Worm (Caenorhabditis elegans) whole organism, early embryonic: ENCODE results near the gene F09E10.5.

Experiments
- B0310.2 ChIP-seq: sonication (generic microtip); optimal IDR thresholded peaks from 2 replicates; lab custom pipeline; 2016; ENCODE audit warnings: mild to moderate bottlenecking, missing genetic modification characterization, missing compliant biosample characterization
- F13C5.2 ChIP-seq: sonication (generic microtip); optimal IDR thresholded peaks from 2 replicates; lab custom pipeline; 2017; ENCODE audit warnings: mild to moderate bottlenecking, missing genetic modification characterization, inconsistent platforms, missing compliant biosample characterization
- aly-1 ChIP-seq: sonication (generic microtip); optimal IDR thresholded peaks from 2 replicates; lab custom pipeline; 2016; ENCODE audit warnings: missing genetic modification characterization, missing compliant biosample characterization
- ama-1 ChIP-seq: fragments of 150-350 bp; optimal IDR thresholded peaks from 2 replicates; lab custom pipeline; 2014
- ceh-13 ChIP-seq: fragments of 200-800 bp; sonication (Bioruptor generic); optimal IDR thresholded peaks from 2 replicates; lab custom pipeline; 2018; ENCODE audit warnings: mild to moderate bottlenecking, missing genetic modification characterization, missing compliant biosample characterization
- ceh-36 ChIP-seq: sonication (generic microtip); optimal IDR thresholded peaks from 2 replicates; lab custom pipeline; 2016; ENCODE audit warnings: missing genetic modification characterization, inconsistent platforms, missing compliant biosample characterization
- ets-7 ChIP-seq: sonication (generic microtip); optimal IDR thresholded peaks from 2 replicates; lab custom pipeline; 2016; ENCODE audit warnings: missing genotype, missing genetic modification characterization, missing compliant biosample characterization
- flt-1 ChIP-seq: fragments of 200-800 bp; sonication (Bioruptor generic); IDR thresholded peaks from 2 replicates; pipeline ENCODE4 v1.3.6; 2022; ENCODE audit warnings: missing genetic modification characterization, missing compliant biosample characterization
- hmbx-1 ChIP-seq: sonication (generic microtip); optimal IDR thresholded peaks from 2 replicates; lab custom pipeline; 2016; ENCODE audit warnings: mild to moderate bottlenecking, missing genetic modification characterization, missing compliant biosample characterization
- hmg-4 ChIP-seq: fragments of 200-800 bp; sonication (Bioruptor generic); optimal IDR thresholded peaks from 2 replicates; lab custom pipeline; 2018; ENCODE audit warnings: mild to moderate bottlenecking, missing genetic modification characterization, missing compliant biosample characterization
- hnd-1 ChIP-seq: sonication (generic microtip); optimal IDR thresholded peaks from 2 replicates; lab custom pipeline; 2016; ENCODE audit warnings: missing genetic modification characterization, missing compliant biosample characterization
- pes-1 ChIP-seq: fragments of 200-800 bp; sonication (Bioruptor generic); IDR thresholded peaks from 2 replicates; pipeline ENCODE4 v1.3.6; 2022; ENCODE audit warnings: missing genetic modification reagents, missing genetic modification characterization, missing compliant biosample characterization
- scrt-1 ChIP-seq: fragments of 200-800 bp; sonication (Bioruptor generic); IDR thresholded peaks from 2 replicates; pipeline ENCODE4 v1.3.6; 2022; ENCODE audit warnings: missing genetic modification characterization, missing compliant biosample characterization
- sea-1 ChIP-seq: fragments of 200-800 bp; sonication (Bioruptor generic); conservative IDR thresholded peaks from 2 replicates; pipeline ENCODE4 v1.3.6; 2022; ENCODE audit warnings: missing genetic modification characterization, missing compliant biosample characterization
- tbx-11 ChIP-seq: fragments of 200-800 bp; sonication (Bioruptor generic); IDR thresholded peaks from 2 replicates; pipeline ENCODE4 v1.3.6; 2022; ENCODE audit warnings: missing genetic modification characterization, missing compliant biosample characterization
- tbx-37 ChIP-seq: fragments of 200-800 bp; sonication (Bioruptor generic); conservative IDR thresholded peaks from 2 replicates; pipeline ENCODE4 v1.3.6; 2022; ENCODE audit warnings: missing genetic modification reagents, missing genetic modification characterization, missing compliant biosample characterization
- tra-4 ChIP-seq: sonication (generic microtip); optimal IDR thresholded peaks from 2 replicates; lab custom pipeline; 2017; ENCODE audit warnings: missing genetic modification characterization, missing compliant biosample characterization

Gene F09E10.5

ce11 chrX:1468057-1468456 is 26.1 kb downstream of the F09E10.5 start:
- TF ChIP-seq sea-1 (GFP tag; lab: Robert Waterston, UW), result no peak
- TF ChIP-seq flt-1 (GFP tag; lab: Robert Waterston, UW), result no peak
- no peak for TF ChIP-seq hmg-4 (GFP tag; lab: Kevin White, UChicago)
- TF ChIP-seq scrt-1 (GFP tag; lab: Robert Waterston, UW), result no peak
- no peak for TF ChIP-seq hmbx-1 (tag; lab: Kevin White, UChicago)

- TF ChIP-seq aly-1 (tag; lab: Kevin White, UChicago), result no peak
- TF ChIP-seq tra-4, result no peak
- TF ChIP-seq hmg-4 (GFP tag; lab: Kevin White, UChicago), result no peak
- no peak for TF ChIP-seq ceh-36 (tag; lab: Kevin White, UChicago)
- no peak for TF ChIP-seq sea-1 (GFP tag; lab: Robert Waterston, UW)
- no peak for TF ChIP-seq F13C5.2 (tag; lab: Kevin White, UChicago)
- no peak for TF ChIP-seq scrt-1 (GFP tag; lab: Robert Waterston, UW)
- TF ChIP-seq hnd-1 (tag; lab: Kevin White, UChicago), result no peak
- no peak for TF ChIP-seq ceh-13
- TF ChIP-seq ets-7 (tag; lab: Kevin White, UChicago), result no peak
- TF ChIP-seq hmbx-1 (tag; lab: Kevin White, UChicago), result no peak
- no peak for TF ChIP-seq tbx-37 (GFP tag; lab: Robert Waterston, UW)
- no peak for TF ChIP-seq pes-1 (GFP tag; lab: Robert Waterston, UW)
- no peak for TF ChIP-seq tbx-11 (GFP tag; lab: Robert Waterston, UW)
- no peak for TF ChIP-seq B0310.2
- no peak for TF ChIP-seq ama-1 (lab: Kevin White, UChicago)
- TF ChIP-seq flt-1 (GFP tag; lab: Robert Waterston, UW), result no peak
Measured at ce11 chrX:1464699-1465098, 29.5 kb downstream of the F09E10.5 start, which contains the start of gene D1005.6. Gene D1005.6, minus strand, starts transcription at chrX:1464799.

- no peak for TF ChIP-seq hmbx-1 (tag; lab: Kevin White, UChicago)
- TF ChIP-seq tbx-37 (GFP tag; lab: Robert Waterston, UW), result no peak
- no peak for TF ChIP-seq aly-1 (tag; lab: Kevin White, UChicago)
- TF ChIP-seq flt-1 (GFP tag; lab: Robert Waterston, UW), result no peak
- no peak for TF ChIP-seq scrt-1 (GFP tag; lab: Robert Waterston, UW)
- no peak for TF ChIP-seq ceh-13
- TF ChIP-seq hnd-1 (tag; lab: Kevin White, UChicago), result no peak
Measured at ce11 chrX:1459756-1460155, 34.4 kb downstream of the F09E10.5 start.

ce11 chrX:1458793-1459192 is 35.4 kb downstream of the F09E10.5 start, which contains the start of gene D1005.2:
Gene D1005.2, plus strand, starts transcription at chrX:1459022.
- TF ChIP-seq hnd-1 (tag; lab: Kevin White, UChicago) (no peak), ceh-13 (no peak), hmbx-1 (tag; lab: Kevin White, UChicago) (no peak), tbx-37 (GFP tag; lab: Robert Waterston, UW) (no peak), aly-1 (tag; lab: Kevin White, UChicago) (no peak)

ce11 chrX:1456350-1457080 is 37.6 kb downstream of the F09E10.5 start:
- TF ChIP-seq ceh-36 (tag; lab: Kevin White, UChicago) (no peak), ceh-13 (no peak), scrt-1 (GFP tag; lab: Robert Waterston, UW) (no peak), flt-1 (GFP tag; lab: Robert Waterston, UW) (no peak), tra-4 (no peak), hnd-1 (tag; lab: Kevin White, UChicago) (no peak), F13C5.2 (tag; lab: Kevin White, UChicago) (no peak), ama-1 (lab: Kevin White, UChicago) (no peak), tbx-37 (GFP tag; lab: Robert Waterston, UW) (no peak), B0310.2 (no peak), hmbx-1 (tag; lab: Kevin White, UChicago) (no peak), pes-1 (GFP tag; lab: Robert Waterston, UW) (no peak), hmg-4 (GFP tag; lab: Kevin White, UChicago) (no peak), tbx-11 (GFP tag; lab: Robert Waterston, UW) (no peak), sea-1 (GFP tag; lab: Robert Waterston, UW) (no peak), aly-1 (tag; lab: Kevin White, UChicago) (no peak), ets-7 (tag; lab: Kevin White, UChicago) (no peak)

- no peak for TF ChIP-seq aly-1 (tag; lab: Kevin White, UChicago)
- TF ChIP-seq tbx-37 (GFP tag; lab: Robert Waterston, UW), result no peak
- TF ChIP-seq hmg-4 (GFP tag; lab: Kevin White, UChicago), result peak; percentile 79
- no peak for TF ChIP-seq F13C5.2 (tag; lab: Kevin White, UChicago)
- no peak for TF ChIP-seq hmbx-1 (tag; lab: Kevin White, UChicago)
- peak; percentile 67; the same call in 1 of the 2 replicates for TF ChIP-seq scrt-1 (GFP tag; lab: Robert Waterston, UW)
- TF ChIP-seq ama-1 (lab: Kevin White, UChicago), result no peak
Measured at ce11 chrX:1454385-1454784, 39.8 kb downstream of the F09E10.5 start.

- TF ChIP-seq hmbx-1 (tag; lab: Kevin White, UChicago), result no peak
- no peak for TF ChIP-seq tbx-11 (GFP tag; lab: Robert Waterston, UW)
- TF ChIP-seq hnd-1 (tag; lab: Kevin White, UChicago), result no peak
- no peak for TF ChIP-seq tbx-37 (GFP tag; lab: Robert Waterston, UW)
- TF ChIP-seq sea-1 (GFP tag; lab: Robert Waterston, UW), result no peak
- no peak for TF ChIP-seq ceh-13
- TF ChIP-seq aly-1 (tag; lab: Kevin White, UChicago), result no peak
- no peak for TF ChIP-seq pes-1 (GFP tag; lab: Robert Waterston, UW)
- TF ChIP-seq flt-1 (GFP tag; lab: Robert Waterston, UW), result no peak
- TF ChIP-seq ceh-36 (tag; lab: Kevin White, UChicago), result no peak
- TF ChIP-seq B0310.2, result no peak
- no peak for TF ChIP-seq hmg-4 (GFP tag; lab: Kevin White, UChicago)
- no peak for TF ChIP-seq ets-7 (tag; lab: Kevin White, UChicago)
- no peak for TF ChIP-seq F13C5.2 (tag; lab: Kevin White, UChicago)
- no peak for TF ChIP-seq ama-1 (lab: Kevin White, UChicago)
- TF ChIP-seq scrt-1 (GFP tag; lab: Robert Waterston, UW), result no peak
- no peak for TF ChIP-seq tra-4
Measured at ce11 chrX:1453770-1454169, 40.4 kb downstream of the F09E10.5 start, which contains the start of gene cebp-1. Gene cebp-1, minus strand, starts transcription at chrX:1453868.
